Worm (Caenorhabditis elegans): ENCODE measurements around the gene cyn-11.
A peak's percentile ranks its signal among the peaks of the same experiment; 100 is the strongest.

Gene cyn-11

DNA sequence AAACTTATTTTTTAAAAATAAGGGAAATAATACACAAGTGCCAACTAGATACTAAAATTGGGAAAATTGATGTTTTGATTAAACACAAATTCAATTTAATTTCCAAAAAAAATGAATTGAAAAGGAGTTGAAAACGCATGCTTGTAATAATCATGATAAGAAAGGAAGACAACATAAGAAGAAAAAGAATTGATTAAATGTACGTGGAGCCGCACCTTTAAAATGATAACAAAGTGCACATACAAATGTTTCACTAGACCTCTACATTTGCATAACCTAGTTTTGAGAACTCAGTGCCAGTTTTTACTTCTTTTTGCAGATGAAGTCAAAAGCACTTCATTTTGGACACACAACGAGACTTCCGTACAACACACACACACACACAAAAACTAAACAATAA, 45.7 kb upstream of the cyn-11 start:
- TF ChIP-seq Y95B8A.8 (GFP tag; IDR thresholded peaks at IDR 0.05): no peak
- TF ChIP-seq nhr-80 (tag; optimal IDR thresholded peaks at IDR 0.05): peak; percentile 55

DNA sequence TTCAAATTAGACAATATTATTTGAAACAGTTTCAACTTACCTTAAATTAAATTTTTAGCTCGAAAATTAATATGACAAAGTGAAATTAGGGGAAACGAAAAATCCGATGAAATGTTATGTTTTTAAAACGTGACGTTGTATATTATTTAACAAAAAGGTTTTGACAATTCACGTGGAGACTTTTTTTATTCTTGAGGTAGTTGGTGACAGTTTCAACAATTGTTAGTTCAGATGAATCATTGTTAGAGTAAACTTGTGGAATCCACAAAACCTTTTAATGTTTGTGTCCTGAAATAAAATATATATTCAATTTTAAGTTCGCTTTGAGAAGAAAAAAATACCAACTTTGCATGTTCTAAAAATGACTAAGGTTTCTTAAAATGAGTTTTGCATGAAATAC, 43.4 kb upstream of the cyn-11 start, which contains the start of gene fut-1:
Gene fut-1, minus strand, starts transcription at position 101 of the 400 bp plus-strand sequence.
- TF ChIP-seq attf-5 (GFP tag; optimal IDR thresholded peaks at IDR 0.05) (no peak), F22D6.2 (tag; optimal IDR thresholded peaks at IDR 0.05) (no peak), ceh-79 (tag; optimal IDR thresholded peaks at IDR 0.05) (no peak), pha-4 (tag; optimal IDR thresholded peaks at IDR 0.05) (no peak), D2030.7 (GFP tag; IDR thresholded peaks at IDR 0.05) (no peak)

DNA sequence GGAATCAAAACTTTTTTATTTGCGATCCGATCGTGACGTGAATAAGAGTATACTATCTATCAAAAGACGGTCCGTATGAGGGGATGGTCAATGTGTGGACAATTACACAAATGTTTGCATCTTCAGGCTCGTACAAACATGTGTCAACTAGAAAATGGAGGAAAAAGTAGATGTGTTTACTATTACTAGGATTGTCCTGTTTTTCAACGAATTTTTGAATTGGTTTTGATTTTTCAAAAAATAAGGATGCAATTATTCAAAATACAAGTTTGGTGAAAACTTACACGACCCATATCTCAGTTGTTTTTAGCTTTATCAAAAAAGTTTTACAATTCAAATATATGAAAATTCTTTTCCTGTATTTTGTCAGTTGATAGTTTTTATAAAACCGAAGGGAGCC, 39.2 kb upstream of the cyn-11 start, which contains the start of gene K08F8.7:
Gene K08F8.7, minus strand, starts transcription at position 101 of the 400 bp plus-strand sequence.
- TF ChIP-seq T26A5.8 (tag; optimal IDR thresholded peaks at IDR 0.05) (no peak), tbp1 (GFP tag; optimal IDR thresholded peaks at IDR 0.05) (no peak), K12H6.12 (tag; optimal IDR thresholded peaks at IDR 0.05) (no peak), F55B11.4 (tag; optimal IDR thresholded peaks at IDR 0.05; ENCODE audit: borderline replicate concordance, insufficient read depth) (no peak), ztf-25 (GFP tag; IDR thresholded peaks at IDR 0.05) (no peak), zim-3 (tag; optimal IDR thresholded peaks at IDR 0.05) (no peak), let-607 (tag; optimal IDR thresholded peaks at IDR 0.05) (no peak), F52B5.7 (tag; optimal IDR thresholded peaks at IDR 0.05) (no peak), chd-7 (tag; optimal IDR thresholded peaks at IDR 0.05) (no peak), F49E8.2 (tag; optimal IDR thresholded peaks at IDR 0.05; ENCODE audit: insufficient read depth) (no peak), attf-5 (GFP tag; optimal IDR thresholded peaks at IDR 0.05) (no peak), hlh-12 (tag; optimal IDR thresholded peaks at IDR 0.05) (no peak), egl-44 (GFP tag; IDR thresholded peaks at IDR 0.05) (no peak), rcor-1 (GFP tag; IDR thresholded peaks at IDR 0.05) (no peak), him-1 (tag; optimal IDR thresholded peaks at IDR 0.05) (no peak)

DNA sequence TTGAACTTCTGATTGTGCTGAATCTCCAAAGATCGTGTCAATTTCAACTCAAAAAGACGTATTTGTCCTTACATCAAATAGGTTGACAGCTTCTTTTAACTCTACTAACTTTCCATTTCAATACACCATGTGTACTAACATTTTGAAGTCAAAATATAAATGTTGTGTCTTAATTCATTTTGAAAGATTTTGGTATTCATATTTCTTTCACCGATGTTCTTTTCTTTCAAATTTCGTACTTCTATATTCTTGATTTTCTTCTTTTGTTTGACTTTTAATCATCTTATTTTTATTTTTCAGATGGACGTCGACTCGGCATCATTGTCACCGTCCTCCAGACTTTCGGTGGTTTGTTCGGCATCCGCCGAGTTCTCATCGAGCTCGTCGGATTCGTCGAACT, 35.6 kb upstream of the cyn-11 start, which contains the start of gene atf-2:
Gene atf-2, plus strand, starts transcription at position 301 of the 400 bp plus-strand sequence.
- no peak for TF ChIP-seq cebp-2 (GFP tag; IDR thresholded peaks at IDR 0.05)

DNA sequence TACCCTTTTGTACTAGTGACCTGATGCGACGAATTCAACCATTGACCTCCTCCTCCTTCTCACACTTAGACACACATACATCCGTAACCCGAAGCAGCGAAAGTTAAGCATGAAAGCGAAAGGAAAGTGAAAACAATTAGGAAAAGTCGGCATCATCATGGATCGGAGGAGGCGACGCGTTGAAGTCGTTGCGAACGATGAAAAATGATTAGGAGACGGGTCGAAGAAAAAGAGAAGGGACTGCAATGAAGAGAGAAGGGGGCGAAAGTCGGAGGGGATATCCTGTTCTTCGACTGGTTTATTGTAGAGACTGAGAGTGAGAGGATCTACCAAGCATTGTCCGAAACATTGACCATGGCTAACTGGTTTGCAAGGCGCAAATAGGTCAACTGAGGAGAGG, 35.0 kb upstream of the cyn-11 start:
- TF ChIP-seq T26A5.8 (tag; optimal IDR thresholded peaks at IDR 0.05) (no peak), ets-4 (GFP tag; optimal IDR thresholded peaks at IDR 0.05) (no peak), F37B4.10 (GFP tag; IDR thresholded peaks at IDR 0.05) (no peak), ztf-25 (GFP tag; IDR thresholded peaks at IDR 0.05) (no peak), madf-8 (GFP tag; conservative IDR thresholded peaks at IDR 0.05) (no peak), Y67H2A.10 (GFP tag; conservative IDR thresholded peaks at IDR 0.05) (no peak), sea-2 (GFP tag; IDR thresholded peaks at IDR 0.05) (no peak), lsl-1 (GFP tag; optimal IDR thresholded peaks at IDR 0.05) (no peak), ceh-27 (GFP tag; optimal IDR thresholded peaks at IDR 0.05) (no peak)

DNA sequence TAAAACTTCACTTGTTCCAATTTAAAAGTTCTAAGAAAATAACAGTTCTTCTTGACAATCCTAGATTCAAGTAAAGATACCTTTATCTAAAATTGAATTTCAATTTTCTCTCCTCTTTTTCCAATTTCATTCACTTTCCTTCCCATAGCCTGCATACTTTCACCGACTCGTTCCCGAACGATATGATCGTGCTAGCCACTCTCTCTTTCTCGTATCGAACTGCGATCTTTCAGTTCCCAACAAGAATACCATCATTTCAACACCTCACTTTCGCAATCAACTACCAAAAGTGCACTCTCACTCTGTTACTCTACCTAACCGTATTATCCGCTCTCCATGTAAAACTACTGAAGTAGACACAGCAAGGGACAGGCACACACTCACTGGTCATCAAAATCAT, 34.0 kb upstream of the cyn-11 start:
- TF ChIP-seq madf-6 (GFP tag; IDR thresholded peaks at IDR 0.05) (no peak), egl-44 (GFP tag; IDR thresholded peaks at IDR 0.05) (no peak), attf-3 (GFP tag; conservative IDR thresholded peaks at IDR 0.05) (no peak), B0019.2 (GFP tag; conservative IDR thresholded peaks at IDR 0.05) (no peak), nhr-90 (tag; optimal IDR thresholded peaks at IDR 0.05) (no peak)
